Worm (Caenorhabditis elegans) whole organism, early embryonic: Measurements from ENCODE around the gene K05F1.9.

Source experiments
- B0310.2 ChIP-seq: sonication (generic microtip); optimal IDR thresholded peaks from 2 replicates; lab custom pipeline; 2016; ENCODE audit warnings: mild to moderate bottlenecking, missing genetic modification characterization, missing compliant biosample characterization
- F13C5.2 ChIP-seq: sonication (generic microtip); optimal IDR thresholded peaks from 2 replicates; lab custom pipeline; 2017; ENCODE audit warnings: mild to moderate bottlenecking, missing genetic modification characterization, inconsistent platforms, missing compliant biosample characterization
- ama-1 ChIP-seq: fragments of 150-350 bp; optimal IDR thresholded peaks from 2 replicates; lab custom pipeline; 2014
- ceh-13 ChIP-seq: fragments of 200-800 bp; sonication (Bioruptor generic); optimal IDR thresholded peaks from 2 replicates; lab custom pipeline; 2018; ENCODE audit warnings: mild to moderate bottlenecking, missing genetic modification characterization, missing compliant biosample characterization
- ceh-36 ChIP-seq: sonication (generic microtip); optimal IDR thresholded peaks from 2 replicates; lab custom pipeline; 2016; ENCODE audit warnings: missing genetic modification characterization, inconsistent platforms, missing compliant biosample characterization
- flt-1 ChIP-seq: fragments of 200-800 bp; sonication (Bioruptor generic); IDR thresholded peaks from 2 replicates; pipeline ENCODE4 v1.3.6; 2022; ENCODE audit warnings: missing genetic modification characterization, missing compliant biosample characterization
- hmg-4 ChIP-seq: fragments of 200-800 bp; sonication (Bioruptor generic); optimal IDR thresholded peaks from 2 replicates; lab custom pipeline; 2018; ENCODE audit warnings: mild to moderate bottlenecking, missing genetic modification characterization, missing compliant biosample characterization
- hnd-1 ChIP-seq: sonication (generic microtip); optimal IDR thresholded peaks from 2 replicates; lab custom pipeline; 2016; ENCODE audit warnings: missing genetic modification characterization, missing compliant biosample characterization
- tbx-11 ChIP-seq: fragments of 200-800 bp; sonication (Bioruptor generic); IDR thresholded peaks from 2 replicates; pipeline ENCODE4 v1.3.6; 2022; ENCODE audit warnings: missing genetic modification characterization, missing compliant biosample characterization
- tbx-37 ChIP-seq: fragments of 200-800 bp; sonication (Bioruptor generic); conservative IDR thresholded peaks from 2 replicates; pipeline ENCODE4 v1.3.6; 2022; ENCODE audit warnings: missing genetic modification reagents, missing genetic modification characterization, missing compliant biosample characterization

ce11 chrII:5819655-5820054 is 18.7 kb upstream of the K05F1.9 start:
- TF ChIP-seq B0310.2 (tag; lab: Kevin White, UChicago) (no peak), hmg-4 (GFP tag; lab: Kevin White, UChicago) (no peak), ama-1 (lab: Kevin White, UChicago) (no peak), tbx-11 (GFP tag; lab: Robert Waterston, UW) (no peak), F13C5.2 (tag; lab: Kevin White, UChicago) (no peak), tbx-37 (GFP tag; lab: Robert Waterston, UW) (no peak), ceh-36 (tag; lab: Kevin White, UChicago) (no peak), hnd-1 (tag; lab: Kevin White, UChicago) (no peak), ceh-13 (GFP tag; lab: Kevin White, UChicago) (no peak), flt-1 (GFP tag; lab: Robert Waterston, UW) (no peak)
